Worm (Caenorhabditis elegans): ENCODE results near the gene cox-14.
A peak's percentile ranks its signal among the peaks of the same experiment; 100 is the strongest.

cox-14 gene

ce11 chrIII:10218587-10218986 lies at the start of gene cox-14, which contains the start of gene rde-4:
cox-14 (plus strand) TSS chrIII:10218942.
rde-4 (minus strand) TSS chrIII:10218646.
- TF ChIP-seq ztf-23 (GFP tag; IDR thresholded peaks at IDR 0.05) = no peak
- TF ChIP-seq flt-1 (GFP tag; IDR thresholded peaks at IDR 0.05) = no peak
- no peak for TF ChIP-seq ref-1 (GFP tag; conservative IDR thresholded peaks at IDR 0.05)
- no peak for TF ChIP-seq cog-1 (tag; optimal IDR thresholded peaks at IDR 0.05)
- no peak for TF ChIP-seq ztf-29 (GFP tag; IDR thresholded peaks at IDR 0.05)
- no peak for TF ChIP-seq T22C8.4 (GFP tag; IDR thresholded peaks at IDR 0.05)
- no peak for TF ChIP-seq tab-1 (GFP tag; IDR thresholded peaks at IDR 0.05)
- TF ChIP-seq klf-2 (GFP tag; conservative IDR thresholded peaks at IDR 0.05) = no peak
- TF ChIP-seq med-1 (GFP tag; optimal IDR thresholded peaks at IDR 0.05; ENCODE audit: insufficient read depth) = no peak

ce11 chrIII:10170265-10170664 lies 48.5 kb upstream of the cox-14 start:
- TF ChIP-seq T22C8.4 (GFP tag; IDR thresholded peaks at IDR 0.05) (no peak), med-1 (GFP tag; optimal IDR thresholded peaks at IDR 0.05; ENCODE audit: insufficient read depth) (no peak), cog-1 (tag; optimal IDR thresholded peaks at IDR 0.05) (no peak), ztf-23 (GFP tag; IDR thresholded peaks at IDR 0.05) (no peak), ref-1 (GFP tag; conservative IDR thresholded peaks at IDR 0.05) (no peak), flt-1 (GFP tag; IDR thresholded peaks at IDR 0.05) (no peak), ztf-29 (GFP tag; IDR thresholded peaks at IDR 0.05) (no peak), tab-1 (GFP tag; IDR thresholded peaks at IDR 0.05) (no peak), klf-2 (GFP tag; conservative IDR thresholded peaks at IDR 0.05) (no peak)

ce11 chrIII:10178023-10178422 lies 40.7 kb upstream of the cox-14 start:
- TF ChIP-seq ztf-23 (GFP tag; IDR thresholded peaks at IDR 0.05) (no peak), flt-1 (GFP tag; IDR thresholded peaks at IDR 0.05) (no peak), klf-2 (GFP tag; conservative IDR thresholded peaks at IDR 0.05) (no peak), med-1 (GFP tag; optimal IDR thresholded peaks at IDR 0.05; ENCODE audit: insufficient read depth) (no peak), tab-1 (GFP tag; IDR thresholded peaks at IDR 0.05) (no peak), cog-1 (tag; optimal IDR thresholded peaks at IDR 0.05) (no peak), T22C8.4 (GFP tag; IDR thresholded peaks at IDR 0.05) (no peak), ztf-29 (GFP tag; IDR thresholded peaks at IDR 0.05) (no peak), ref-1 (GFP tag; conservative IDR thresholded peaks at IDR 0.05) (no peak)

- TF ChIP-seq T22C8.4 (GFP tag; IDR thresholded peaks at IDR 0.05) = no peak
- TF ChIP-seq tab-1 (GFP tag; IDR thresholded peaks at IDR 0.05) = no peak
- TF ChIP-seq ref-1 (GFP tag; conservative IDR thresholded peaks at IDR 0.05) = no peak
- TF ChIP-seq klf-2 (GFP tag; conservative IDR thresholded peaks at IDR 0.05) = no peak
- TF ChIP-seq flt-1 (GFP tag; IDR thresholded peaks at IDR 0.05) = no peak
- TF ChIP-seq med-1 (GFP tag; optimal IDR thresholded peaks at IDR 0.05; ENCODE audit: insufficient read depth) = no peak
- no peak for TF ChIP-seq cog-1 (tag; optimal IDR thresholded peaks at IDR 0.05)
- TF ChIP-seq ztf-23 (GFP tag; IDR thresholded peaks at IDR 0.05) = no peak
Measured at ce11 chrIII:10178552-10178951, 40.2 kb upstream of the cox-14 start.

ce11 chrIII:10179444-10179843 lies 39.3 kb upstream of the cox-14 start:
- TF ChIP-seq flt-1 (GFP tag; IDR thresholded peaks at IDR 0.05) = no peak
- no peak for TF ChIP-seq med-1 (GFP tag; optimal IDR thresholded peaks at IDR 0.05; ENCODE audit: insufficient read depth)
- no peak for TF ChIP-seq ztf-29 (GFP tag; IDR thresholded peaks at IDR 0.05)
- TF ChIP-seq cog-1 (tag; optimal IDR thresholded peaks at IDR 0.05) = no peak
- no peak for TF ChIP-seq klf-2 (GFP tag; conservative IDR thresholded peaks at IDR 0.05)
- no peak for TF ChIP-seq T22C8.4 (GFP tag; IDR thresholded peaks at IDR 0.05)
- no peak for TF ChIP-seq ref-1 (GFP tag; conservative IDR thresholded peaks at IDR 0.05)
- TF ChIP-seq tab-1 (GFP tag; IDR thresholded peaks at IDR 0.05) = no peak
- TF ChIP-seq ztf-23 (GFP tag; IDR thresholded peaks at IDR 0.05) = no peak

- TF ChIP-seq ref-1 (GFP tag; conservative IDR thresholded peaks at IDR 0.05) = no peak
- TF ChIP-seq ztf-29 (GFP tag; IDR thresholded peaks at IDR 0.05) = no peak
- TF ChIP-seq klf-2 (GFP tag; conservative IDR thresholded peaks at IDR 0.05) = no peak
- TF ChIP-seq T22C8.4 (GFP tag; IDR thresholded peaks at IDR 0.05) = no peak
- TF ChIP-seq tab-1 (GFP tag; IDR thresholded peaks at IDR 0.05) = no peak
- no peak for TF ChIP-seq flt-1 (GFP tag; IDR thresholded peaks at IDR 0.05)
- TF ChIP-seq med-1 (GFP tag; optimal IDR thresholded peaks at IDR 0.05; ENCODE audit: insufficient read depth) = no peak
- no peak for TF ChIP-seq cog-1 (tag; optimal IDR thresholded peaks at IDR 0.05)
- no peak for TF ChIP-seq ztf-23 (GFP tag; IDR thresholded peaks at IDR 0.05)
Measured at ce11 chrIII:10181868-10182267, 36.9 kb upstream of the cox-14 start.

- TF ChIP-seq ztf-29 (GFP tag; IDR thresholded peaks at IDR 0.05) (no peak), flt-1 (GFP tag; IDR thresholded peaks at IDR 0.05) (no peak), cog-1 (tag; optimal IDR thresholded peaks at IDR 0.05) (no peak), klf-2 (GFP tag; conservative IDR thresholded peaks at IDR 0.05) (no peak), ztf-23 (GFP tag; IDR thresholded peaks at IDR 0.05) (no peak), ref-1 (GFP tag; conservative IDR thresholded peaks at IDR 0.05) (no peak), med-1 (GFP tag; optimal IDR thresholded peaks at IDR 0.05; ENCODE audit: insufficient read depth) (no peak)
Measured at ce11 chrIII:10186160-10186559, 32.6 kb upstream of the cox-14 start, which contains the start of gene unc-47. unc-47 (minus strand) TSS chrIII:10186260.

- TF ChIP-seq ztf-23 (GFP tag; IDR thresholded peaks at IDR 0.05) = no peak
- TF ChIP-seq ztf-29 (GFP tag; IDR thresholded peaks at IDR 0.05) = 0 out of 2 replicates have a peak, but pooled peaks have one; percentile 13
Measured at ce11 chrIII:10187840-10188239, 30.9 kb upstream of the cox-14 start.

ce11 chrIII:10188912-10189311 lies 29.8 kb upstream of the cox-14 start, which contains the start of gene epac-1:
epac-1 (plus strand) TSS chrIII:10189212.
- TF ChIP-seq cog-1 (tag; optimal IDR thresholded peaks at IDR 0.05) (no peak), med-1 (GFP tag; optimal IDR thresholded peaks at IDR 0.05; ENCODE audit: insufficient read depth) (no peak), tab-1 (GFP tag; IDR thresholded peaks at IDR 0.05) (no peak), flt-1 (GFP tag; IDR thresholded peaks at IDR 0.05) (no peak), T22C8.4 (GFP tag; IDR thresholded peaks at IDR 0.05) (no peak), ztf-23 (GFP tag; IDR thresholded peaks at IDR 0.05) (no peak)

ce11 chrIII:10194569-10194968 lies 24.2 kb upstream of the cox-14 start:
- TF ChIP-seq flt-1 (GFP tag; IDR thresholded peaks at IDR 0.05) = no peak
- TF ChIP-seq T22C8.4 (GFP tag; IDR thresholded peaks at IDR 0.05) = no peak
- TF ChIP-seq ztf-23 (GFP tag; IDR thresholded peaks at IDR 0.05) = no peak
- no peak for TF ChIP-seq tab-1 (GFP tag; IDR thresholded peaks at IDR 0.05)
- TF ChIP-seq med-1 (GFP tag; optimal IDR thresholded peaks at IDR 0.05; ENCODE audit: insufficient read depth) = no peak
- no peak for TF ChIP-seq cog-1 (tag; optimal IDR thresholded peaks at IDR 0.05)
- no peak for TF ChIP-seq klf-2 (GFP tag; conservative IDR thresholded peaks at IDR 0.05)
